Worm (Caenorhabditis elegans) whole organism, L4 larva: Measurements from ENCODE around the gene C48B4.12.

Source experiments
- F10B5.3 ChIP-seq: sonication (generic microtip); optimal IDR thresholded peaks from 2 replicates; lab custom pipeline; 2016; ENCODE audit warnings: mild to moderate bottlenecking, missing genetic modification characterization, missing compliant biosample characterization
- F26F4.8 ChIP-seq: fragments of 200-800 bp; sonication (Bioruptor generic); conservative IDR thresholded peaks from 2 replicates; pipeline ENCODE4 v1.3.6; 2022; ENCODE audit warnings: missing genetic modification characterization, missing compliant biosample characterization
- F49E8.2 ChIP-seq: sonication (generic microtip); optimal IDR thresholded peaks from 2 replicates; lab custom pipeline; 2016; ENCODE audit warnings: missing compliant biosample characterization, mild to moderate bottlenecking, missing genetic modification characterization, borderline replicate concordance
- R02D3.7 ChIP-seq: fragments of 150-350 bp; sonication (generic microtip); optimal IDR thresholded peaks from 3 replicates; lab custom pipeline; 2014; ENCODE audit warnings: missing biosample characterization, missing genetic modification characterization
- T26A8.4 ChIP-seq: fragments of 200-800 bp; sonication (Bioruptor generic); IDR thresholded peaks from 2 replicates; pipeline ENCODE4 v1.3.6; 2022; ENCODE audit warnings: missing genetic modification characterization, missing compliant biosample characterization
- Y48G9A.11 ChIP-seq: fragments of 200-800 bp; sonication (Bioruptor generic); IDR thresholded peaks from 2 replicates; pipeline ENCODE4 v1.3.6; 2022; ENCODE audit warnings: missing genetic modification reagents, missing genetic modification characterization, missing compliant biosample characterization
- aha-1 ChIP-seq: fragments of 150-350 bp; peaks from one replicate; lab custom pipeline; 2014; ENCODE audit warnings: missing biosample characterization, missing genetic modification characterization
- arid-1 ChIP-seq: fragments of 200-800 bp; sonication (Bioruptor generic); conservative IDR thresholded peaks from 2 replicates; pipeline ENCODE4 v1.3.6; 2022; ENCODE audit warnings: missing genetic modification reagents, missing genetic modification characterization, missing compliant biosample characterization
- ceh-32 ChIP-seq: sonication (generic microtip); optimal IDR thresholded peaks from 2 replicates; lab custom pipeline; 2016; ENCODE audit warnings: mild to moderate bottlenecking, missing genetic modification characterization, missing compliant biosample characterization; ENCODE audit not compliant: poor library complexity
- ceh-62 ChIP-seq: sonication (generic microtip); optimal IDR thresholded peaks from 2 replicates; lab custom pipeline; 2017; ENCODE audit warnings: missing biosample characterization, missing genetic modification characterization
- cey-2 ChIP-seq: sonication (generic microtip); optimal IDR thresholded peaks from 3 replicates; lab custom pipeline; 2017; ENCODE audit warnings: missing genetic modification characterization, mild to moderate bottlenecking, missing compliant biosample characterization, antibody characterized with exemption, borderline replicate concordance; ENCODE audit not compliant: insufficient read depth
- daf-19 ChIP-seq: fragments of 200-800 bp; sonication (Bioruptor generic); conservative IDR thresholded peaks from 2 replicates; pipeline ENCODE4 v1.3.6; 2022; ENCODE audit warnings: missing genetic modification characterization, missing compliant biosample characterization
- dmd-6 ChIP-seq: fragments of 200-800 bp; sonication (Bioruptor generic); IDR thresholded peaks from 2 replicates; pipeline ENCODE4 v1.3.6; 2022; ENCODE audit warnings: missing genetic modification reagents, missing genetic modification characterization, missing compliant biosample characterization
- dmd-9 ChIP-seq: fragments of 200-800 bp; sonication (Bioruptor generic); IDR thresholded peaks from 2 replicates; pipeline ENCODE4 v1.3.6; 2022; ENCODE audit warnings: missing genetic modification reagents, missing genetic modification characterization, missing compliant biosample characterization
- dpl-1 ChIP-seq: fragments of 150-350 bp; optimal IDR thresholded peaks from 2 replicates; lab custom pipeline; 2014; ENCODE audit warnings: missing biosample characterization, missing genetic modification reagents, missing genetic modification characterization
- dve-1 ChIP-seq: sonication (generic microtip); optimal IDR thresholded peaks from 2 replicates; lab custom pipeline; 2017; ENCODE audit warnings: antibody characterized with exemption, mild to moderate bottlenecking, missing genetic modification characterization, missing compliant biosample characterization; ENCODE audit not compliant: insufficient read depth
- egl-43 ChIP-seq: fragments of 200-800 bp; sonication (Bioruptor generic); IDR thresholded peaks from 2 replicates; pipeline ENCODE4 v1.3.6; 2022; ENCODE audit warnings: missing genetic modification reagents, missing genetic modification characterization, missing compliant biosample characterization
- fkh-10 ChIP-seq: fragments of 150-350 bp; optimal IDR thresholded peaks from 2 replicates; lab custom pipeline; 2014; ENCODE audit warnings: missing biosample characterization, missing genetic modification reagents, missing genetic modification characterization
- hlh-30 ChIP-seq: sonication (generic microtip); optimal IDR thresholded peaks from 2 replicates; lab custom pipeline; 2017; ENCODE audit warnings: antibody characterized with exemption, mild to moderate bottlenecking, missing genetic modification characterization, missing compliant biosample characterization; ENCODE audit not compliant: insufficient read depth
- hmg-1.1 ChIP-seq: fragments of 200-800 bp; sonication (Bioruptor generic); IDR thresholded peaks from 2 replicates; pipeline ENCODE4 v1.3.6; 2022; ENCODE audit warnings: missing genetic modification reagents, missing genetic modification characterization, missing compliant biosample characterization
- jun-1 ChIP-seq: fragments of 150-350 bp; optimal IDR thresholded peaks from 2 replicates; lab custom pipeline; 2014; ENCODE audit warnings: missing biosample characterization, missing genetic modification reagents, missing genetic modification characterization
- lin-1 ChIP-seq: fragments of 200-800 bp; sonication (Bioruptor generic); IDR thresholded peaks from 2 replicates; pipeline ENCODE4 v1.3.6; 2022; ENCODE audit warnings: missing genetic modification reagents, missing genetic modification characterization, missing compliant biosample characterization
- lin-38 ChIP-seq: fragments of 200-800 bp; sonication (Bioruptor generic); IDR thresholded peaks from 2 replicates; pipeline ENCODE4 v1.3.6; 2022; ENCODE audit warnings: missing genetic modification reagents, missing genetic modification characterization, missing compliant biosample characterization
- lin-39 ChIP-seq: fragments of 150-350 bp; optimal IDR thresholded peaks from 2 replicates; lab custom pipeline; 2014; ENCODE audit warnings: missing biosample characterization, missing genetic modification reagents, missing genetic modification characterization
- lir-3 ChIP-seq: sonication (generic microtip); optimal IDR thresholded peaks from 2 replicates; lab custom pipeline; 2016; ENCODE audit warnings: mild to moderate bottlenecking, missing genetic modification characterization, missing compliant biosample characterization
- lsy-2 ChIP-seq, 2 experiments: fragments of 150-350 bp in 1 of 2; sonication (generic microtip) in 1 of 2; optimal IDR thresholded peaks; 2 replicates each; lab custom pipeline; 2014 to 2017; ENCODE audit warnings: missing biosample characterization in 2 of 2, missing genetic modification characterization in 2 of 2
- madf-9 ChIP-seq: fragments of 200-800 bp; sonication (Bioruptor generic); conservative IDR thresholded peaks from 2 replicates; pipeline ENCODE4 v1.3.6; 2022; ENCODE audit warnings: missing genetic modification reagents, missing genetic modification characterization, missing compliant biosample characterization
- mdt-29 ChIP-seq: fragments of 200-800 bp; sonication (Bioruptor generic); IDR thresholded peaks from 2 replicates; pipeline ENCODE4 v1.3.6; 2022; ENCODE audit warnings: missing genetic modification reagents, missing genetic modification characterization, missing compliant biosample characterization
- mes-2 ChIP-seq: sonication (generic microtip); optimal IDR thresholded peaks from 2 replicates; lab custom pipeline; 2016; ENCODE audit warnings: missing genotype, mild to moderate bottlenecking, missing genetic modification characterization, missing compliant biosample characterization; ENCODE audit not compliant: poor library complexity, severe bottlenecking
- mxl-3 ChIP-seq: fragments of 200-800 bp; sonication (Bioruptor generic); optimal IDR thresholded peaks from 2 replicates; lab custom pipeline; 2018; ENCODE audit warnings: mild to moderate bottlenecking, missing genetic modification characterization, missing compliant biosample characterization
- nhr-41 ChIP-seq: fragments of 200-800 bp; sonication (Bioruptor generic); IDR thresholded peaks from 2 replicates; pipeline ENCODE4 v1.3.6; 2022; ENCODE audit warnings: missing genetic modification reagents, missing genetic modification characterization, missing compliant biosample characterization
- nhr-42 ChIP-seq: fragments of 200-800 bp; sonication (Bioruptor generic); IDR thresholded peaks from 2 replicates; pipeline ENCODE4 v1.3.6; 2022; ENCODE audit warnings: missing genetic modification characterization, missing compliant biosample characterization
- nhr-6 ChIP-seq: fragments of 150-350 bp; optimal IDR thresholded peaks from 2 replicates; lab custom pipeline; 2014; ENCODE audit warnings: missing biosample characterization, missing genetic modification characterization
- saeg-2 ChIP-seq: fragments of 200-800 bp; sonication (Bioruptor generic); IDR thresholded peaks from 2 replicates; pipeline ENCODE4 v1.3.6; 2022; ENCODE audit warnings: missing genetic modification reagents, missing genetic modification characterization, missing compliant biosample characterization
- set-16 ChIP-seq: fragments of 200-800 bp; sonication (Bioruptor generic); IDR thresholded peaks from 2 replicates; pipeline ENCODE4 v1.3.6; 2022; ENCODE audit warnings: missing genetic modification reagents, missing genetic modification characterization, missing compliant biosample characterization
- snpc-1.2 ChIP-seq: fragments of 200-800 bp; sonication (Bioruptor generic); IDR thresholded peaks from 2 replicates; pipeline ENCODE4 v1.3.6; 2022; ENCODE audit warnings: missing genetic modification reagents, missing genetic modification characterization, missing compliant biosample characterization
- spr-3 ChIP-seq: fragments of 200-800 bp; sonication (Bioruptor generic); optimal IDR thresholded peaks from 2 replicates; lab custom pipeline; 2018; ENCODE audit warnings: mild to moderate bottlenecking, missing genetic modification characterization, missing compliant biosample characterization
- tra-1 ChIP-seq: fragments of 200-800 bp; sonication (Bioruptor generic); IDR thresholded peaks from 2 replicates; pipeline ENCODE4 v1.3.6; 2022; ENCODE audit warnings: missing genetic modification reagents, missing genetic modification characterization, missing compliant biosample characterization
- unc-130 ChIP-seq: sonication (generic microtip); optimal IDR thresholded peaks from 2 replicates; lab custom pipeline; 2016; ENCODE audit warnings: missing genetic modification reagents, missing genetic modification characterization, missing compliant biosample characterization
- vab-7 ChIP-seq: fragments of 200-800 bp; sonication (Bioruptor generic); IDR thresholded peaks from 2 replicates; pipeline ENCODE4 v1.3.6; 2022; ENCODE audit warnings: missing genetic modification reagents, missing genetic modification characterization, missing compliant biosample characterization
- zfp-3 ChIP-seq: fragments of 200-800 bp; sonication (Bioruptor generic); conservative IDR thresholded peaks from 2 replicates; pipeline ENCODE4 v1.3.6; 2022; ENCODE audit warnings: missing genetic modification reagents, missing genetic modification characterization, missing compliant biosample characterization
- ztf-11 ChIP-seq: fragments of 150-350 bp; optimal IDR thresholded peaks from 2 replicates; lab custom pipeline; 2014; ENCODE audit warnings: missing biosample characterization, missing genetic modification characterization

C48B4.12 gene

DNA sequence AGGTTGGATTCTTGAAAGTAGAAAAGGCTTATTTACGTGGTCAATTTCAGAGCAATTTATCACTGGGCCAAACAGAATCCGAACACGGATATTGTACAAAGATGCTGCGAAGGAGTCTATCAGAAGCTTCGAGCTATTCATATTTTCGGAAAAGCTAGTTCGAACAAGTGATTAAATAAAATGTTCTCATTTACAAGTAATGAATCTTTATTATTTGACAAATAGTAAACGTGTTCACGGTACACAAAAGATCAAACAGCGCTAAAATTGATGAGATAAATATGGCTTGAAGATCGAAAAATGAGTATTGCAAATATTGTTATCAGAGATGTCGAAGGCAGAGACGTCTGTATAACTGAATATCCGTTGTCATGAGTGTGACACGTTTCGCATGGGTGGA, 18.0 kb downstream of the C48B4.12 start (continued):
- TF ChIP-seq egl-43 (GFP tag; lab: Robert Waterston, UW) = no peak
- no peak for TF ChIP-seq R02D3.7

ce11 chrIII:9616426-9616825, 19.3 kb downstream of the C48B4.12 start, which contains the start of gene hcp-3:
TSS of gene hcp-3 (minus strand) at chrIII:9616470.
- TF ChIP-seq mes-2 (tag; lab: Kevin White, UChicago) = peak; percentile 69
- TF ChIP-seq lsy-2 (tag; optimal IDR thresholded peaks at IDR 0.05; lab: Kevin White, UChicago) = peak in 1 of 2 experiments; percentile 69
- peak; percentile 78 for TF ChIP-seq dpl-1 (GFP tag; lab: Kevin White, UChicago)
- no peak for TF ChIP-seq ztf-11 (tag; lab: Kevin White, UChicago)
- no peak for TF ChIP-seq F26F4.8
- peak; percentile 34 for TF ChIP-seq dve-1 (tag; lab: Kevin White, UChicago)
- no peak for TF ChIP-seq cey-2 (tag; lab: Kevin White, UChicago)
- no peak for TF ChIP-seq lir-3 (tag; lab: Kevin White, UChicago)
- TF ChIP-seq hlh-30 (tag; lab: Kevin White, UChicago) = peak; percentile 38
- TF ChIP-seq lin-38 (GFP tag; lab: Robert Waterston, UW) = peak; percentile 59

- TF ChIP-seq Y48G9A.11 (GFP tag; lab: Robert Waterston, UW) = peak; percentile 94
- TF ChIP-seq vab-7 (GFP tag; lab: Robert Waterston, UW) = 0 out of 2 replicates have a peak, but pooled peaks have one; percentile 34
- TF ChIP-seq arid-1 (GFP tag; lab: Robert Waterston, UW) = peak; percentile 73; the same call in 1 of the 2 replicates
- peak; percentile 95 for TF ChIP-seq lin-38 (GFP tag; lab: Robert Waterston, UW)
- peak; percentile 97 for TF ChIP-seq F49E8.2 (tag; lab: Kevin White, UChicago)
- peak; percentile 96 for TF ChIP-seq unc-130 (GFP tag; lab: Kevin White, UChicago)
- TF ChIP-seq dmd-9 (GFP tag; lab: Robert Waterston, UW) = no peak
- no peak for TF ChIP-seq R02D3.7
- TF ChIP-seq lin-39 = no peak
- peak; percentile 87 for TF ChIP-seq snpc-1.2 (GFP tag; lab: Robert Waterston, UW)
- peak; percentile 47; the same call in 1 of the 2 replicates for TF ChIP-seq mdt-29 (GFP tag; lab: Robert Waterston, UW)
- TF ChIP-seq aha-1 (tag; lab: Kevin White, UChicago) = peak; percentile 66
- peak; percentile 37; the same call in 1 of the 2 replicates for TF ChIP-seq tra-1
- TF ChIP-seq hmg-1.1 (GFP tag; lab: Robert Waterston, UW) = no peak
These were observed 19.8 kb downstream of the C48B4.12 start for ce11 chrIII:9616933-9617332.

ce11 chrIII:9617599-9618262, 20.6 kb downstream of the C48B4.12 start:
- TF ChIP-seq lin-1 (GFP tag; lab: Robert Waterston, UW) (no peak), jun-1 (tag; lab: Kevin White, UChicago) (no peak), snpc-1.2 (GFP tag; lab: Robert Waterston, UW) (no peak), vab-7 (GFP tag; lab: Robert Waterston, UW) (no peak), egl-43 (GFP tag; lab: Robert Waterston, UW) (no peak), dmd-6 (GFP tag; lab: Robert Waterston, UW) (no peak), F10B5.3 (tag; lab: Kevin White, UChicago) (no peak), fkh-10 (GFP tag; lab: Kevin White, UChicago) (no peak), mes-2 (tag; lab: Kevin White, UChicago) (peak; percentile 14), nhr-42 (GFP tag; lab: Robert Waterston, UW) (no peak), spr-3 (GFP tag; lab: Kevin White, UChicago) (no peak), nhr-6 (tag; lab: Kevin White, UChicago) (no peak), dve-1 (tag; lab: Kevin White, UChicago) (peak; percentile 50), nhr-41 (no peak), F26F4.8 (no peak), daf-19 (no peak), ceh-32 (tag; lab: Kevin White, UChicago) (no peak), mxl-3 (GFP tag; lab: Kevin White, UChicago) (peak; percentile 23), ztf-11 (tag; lab: Kevin White, UChicago) (no peak), madf-9 (GFP tag; lab: Robert Waterston, UW) (no peak), lin-39 (no peak), set-16 (GFP tag; lab: Robert Waterston, UW) (no peak), ceh-62 (tag; lab: Kevin White, UChicago) (no peak), T26A8.4 (no peak), zfp-3 (no peak), saeg-2 (GFP tag; lab: Robert Waterston, UW) (no peak)
